Worm (Caenorhabditis elegans) whole organism, L4 larva: Measurements from ENCODE around the gene ptr-6.
A peak's percentile ranks its signal among the peaks of the same experiment; 100 is the strongest.

Experiments used
- F10B5.3 ChIP-seq: sonication (generic microtip); optimal IDR thresholded peaks from 2 replicates; lab custom pipeline; 2016; ENCODE audit warnings: mild to moderate bottlenecking, missing genetic modification characterization, missing compliant biosample characterization
- F44E2.7 ChIP-seq: fragments of 200-800 bp; sonication (Bioruptor generic); IDR thresholded peaks from 2 replicates; pipeline ENCODE4 v2.1.2; 2022; ENCODE audit warnings: missing genetic modification characterization, missing compliant biosample characterization
- R02D3.7 ChIP-seq: fragments of 150-350 bp; sonication (generic microtip); optimal IDR thresholded peaks from 3 replicates; lab custom pipeline; 2014; ENCODE audit warnings: missing biosample characterization, missing genetic modification characterization
- T26A8.4 ChIP-seq: fragments of 200-800 bp; sonication (Bioruptor generic); IDR thresholded peaks from 2 replicates; pipeline ENCODE4 v1.3.6; 2022; ENCODE audit warnings: missing genetic modification characterization, missing compliant biosample characterization
- Y105C5A.15 ChIP-seq: fragments of 200-800 bp; sonication (Bioruptor generic); IDR thresholded peaks from 2 replicates; pipeline ENCODE4 v1.3.6; 2022; ENCODE audit warnings: missing genetic modification characterization, missing compliant biosample characterization
- Y5F2A.4 ChIP-seq: fragments of 200-800 bp; sonication (Bioruptor generic); optimal IDR thresholded peaks from 2 replicates; lab custom pipeline; 2018; ENCODE audit warnings: mild to moderate bottlenecking, missing genetic modification characterization, missing compliant biosample characterization
- Y75B8A.6 ChIP-seq: fragments of 200-800 bp; sonication (Bioruptor generic); IDR thresholded peaks from 2 replicates; pipeline ENCODE4 v1.3.6; 2022; ENCODE audit warnings: missing genetic modification reagents, missing genetic modification characterization, missing compliant biosample characterization
- ZK546.5 ChIP-seq, 2 experiments: sonication (generic microtip); optimal IDR thresholded peaks; 2 replicates each; lab custom pipeline; 2017; ENCODE audit warnings: missing biosample characterization in 2 of 2, missing genetic modification characterization in 2 of 2
- aly-2 ChIP-seq: sonication (generic microtip); optimal IDR thresholded peaks from 2 replicates; lab custom pipeline; 2018; ENCODE audit warnings: missing biosample characterization, missing genetic modification characterization
- ceh-20 ChIP-seq: fragments of 200-800 bp; sonication (Bioruptor generic); IDR thresholded peaks from 2 replicates; pipeline ENCODE4 v1.3.6; 2022; ENCODE audit warnings: missing genetic modification reagents, missing genetic modification characterization, missing compliant biosample characterization
- ceh-32 ChIP-seq: sonication (generic microtip); optimal IDR thresholded peaks from 2 replicates; lab custom pipeline; 2016; ENCODE audit warnings: mild to moderate bottlenecking, missing genetic modification characterization, missing compliant biosample characterization; ENCODE audit not compliant: poor library complexity
- ceh-44 ChIP-seq: fragments of 200-800 bp; sonication (Bioruptor generic); IDR thresholded peaks from 2 replicates; pipeline ENCODE4 v1.3.6; 2022; ENCODE audit warnings: missing genetic modification reagents, missing genetic modification characterization, missing compliant biosample characterization
- ceh-62 ChIP-seq: sonication (generic microtip); optimal IDR thresholded peaks from 2 replicates; lab custom pipeline; 2017; ENCODE audit warnings: missing biosample characterization, missing genetic modification characterization
- ces-1 ChIP-seq: fragments of 150-350 bp; sonication (generic microtip); optimal IDR thresholded peaks from 4 replicates; lab custom pipeline; 2014; ENCODE audit warnings: missing biosample characterization, missing genetic modification reagents, missing genetic modification characterization
- cey-2 ChIP-seq: sonication (generic microtip); optimal IDR thresholded peaks from 3 replicates; lab custom pipeline; 2017; ENCODE audit warnings: missing genetic modification characterization, mild to moderate bottlenecking, missing compliant biosample characterization, antibody characterized with exemption, borderline replicate concordance; ENCODE audit not compliant: insufficient read depth
- ctbp-1 ChIP-seq: fragments of 200-800 bp; sonication (Bioruptor generic); IDR thresholded peaks from 2 replicates; pipeline ENCODE4 v1.3.6; 2022; ENCODE audit warnings: missing genetic modification reagents, missing genetic modification characterization, missing compliant biosample characterization
- daf-12 ChIP-seq: fragments of 150-350 bp; optimal IDR thresholded peaks from 2 replicates; lab custom pipeline; 2014; ENCODE audit warnings: missing biosample characterization, missing genetic modification reagents, missing genetic modification characterization
- daf-16 ChIP-seq, 3 experiments: sonication (generic microtip); optimal IDR thresholded peaks; 2 replicates each; lab custom pipeline; 2016 to 2017; ENCODE audit warnings: missing genetic modification characterization in 3 of 3, missing genetic modification reagents in 3 of 3, mild to moderate bottlenecking in 2 of 3, missing compliant biosample characterization in 2 of 3, missing biosample characterization in 1 of 3, moderate library complexity in 1 of 3
- dmd-6 ChIP-seq: fragments of 200-800 bp; sonication (Bioruptor generic); IDR thresholded peaks from 2 replicates; pipeline ENCODE4 v1.3.6; 2022; ENCODE audit warnings: missing genetic modification reagents, missing genetic modification characterization, missing compliant biosample characterization
- dmd-8 ChIP-seq: fragments of 200-800 bp; sonication (Bioruptor generic); IDR thresholded peaks from 2 replicates; pipeline ENCODE4 v1.3.6; 2022; ENCODE audit warnings: missing genetic modification characterization, missing compliant biosample characterization
- dmd-9 ChIP-seq: fragments of 200-800 bp; sonication (Bioruptor generic); IDR thresholded peaks from 2 replicates; pipeline ENCODE4 v1.3.6; 2022; ENCODE audit warnings: missing genetic modification reagents, missing genetic modification characterization, missing compliant biosample characterization
- duxl-1 ChIP-seq: sonication (generic microtip); optimal IDR thresholded peaks from 2 replicates; lab custom pipeline; 2016; ENCODE audit warnings: mild to moderate bottlenecking, missing genetic modification characterization, moderate library complexity, missing compliant biosample characterization; ENCODE audit not compliant: poor library complexity
- dve-1 ChIP-seq: sonication (generic microtip); optimal IDR thresholded peaks from 2 replicates; lab custom pipeline; 2017; ENCODE audit warnings: antibody characterized with exemption, mild to moderate bottlenecking, missing genetic modification characterization, missing compliant biosample characterization; ENCODE audit not compliant: insufficient read depth
- hif-1 ChIP-seq, 2 experiments: sonication (generic microtip); optimal IDR thresholded peaks; 2 replicates each; lab custom pipeline; 2016 to 2017; ENCODE audit warnings: missing compliant biosample characterization in 2 of 2, missing genetic modification characterization in 2 of 2, missing genetic modification reagents in 2 of 2, missing genotype in 2 of 2, mild to moderate bottlenecking in 1 of 2
- hmg-1.1 ChIP-seq: fragments of 200-800 bp; sonication (Bioruptor generic); IDR thresholded peaks from 2 replicates; pipeline ENCODE4 v1.3.6; 2022; ENCODE audit warnings: missing genetic modification reagents, missing genetic modification characterization, missing compliant biosample characterization
- lim-7 ChIP-seq: fragments of 200-800 bp; sonication (Bioruptor generic); IDR thresholded peaks from 2 replicates; pipeline ENCODE4 v1.3.6; 2022; ENCODE audit warnings: missing genetic modification characterization, missing compliant biosample characterization
- lin-15B ChIP-seq: fragments of 150-350 bp; sonication (generic microtip); optimal IDR thresholded peaks from 3 replicates; lab custom pipeline; 2014; ENCODE audit warnings: missing biosample characterization, missing genetic modification characterization
- lin-38 ChIP-seq: fragments of 200-800 bp; sonication (Bioruptor generic); IDR thresholded peaks from 2 replicates; pipeline ENCODE4 v1.3.6; 2022; ENCODE audit warnings: missing genetic modification reagents, missing genetic modification characterization, missing compliant biosample characterization
- lsy-2 ChIP-seq, 2 experiments: fragments of 150-350 bp in 1 of 2; sonication (generic microtip) in 1 of 2; optimal IDR thresholded peaks; 2 replicates each; lab custom pipeline; 2014 to 2017; ENCODE audit warnings: missing biosample characterization in 2 of 2, missing genetic modification characterization in 2 of 2
- madf-9 ChIP-seq: fragments of 200-800 bp; sonication (Bioruptor generic); conservative IDR thresholded peaks from 2 replicates; pipeline ENCODE4 v1.3.6; 2022; ENCODE audit warnings: missing genetic modification reagents, missing genetic modification characterization, missing compliant biosample characterization
- mdt-29 ChIP-seq: fragments of 200-800 bp; sonication (Bioruptor generic); IDR thresholded peaks from 2 replicates; pipeline ENCODE4 v1.3.6; 2022; ENCODE audit warnings: missing genetic modification reagents, missing genetic modification characterization, missing compliant biosample characterization
- mep-1 ChIP-seq: fragments of 150-350 bp; sonication (generic microtip); optimal IDR thresholded peaks from 3 replicates; lab custom pipeline; 2014; ENCODE audit warnings: missing biosample characterization, missing genetic modification characterization
- nhr-10 ChIP-seq: fragments of 150-350 bp; optimal IDR thresholded peaks from 2 replicates; lab custom pipeline; 2014; ENCODE audit warnings: missing biosample characterization, missing genetic modification characterization
- nhr-25 ChIP-seq: sonication (generic microtip); optimal IDR thresholded peaks from 2 replicates; lab custom pipeline; 2017; ENCODE audit warnings: missing genetic modification characterization, mild to moderate bottlenecking, missing compliant biosample characterization, antibody characterized with exemption, moderate library complexity, borderline replicate concordance; ENCODE audit not compliant: insufficient read depth
- nhr-42 ChIP-seq: fragments of 200-800 bp; sonication (Bioruptor generic); IDR thresholded peaks from 2 replicates; pipeline ENCODE4 v1.3.6; 2022; ENCODE audit warnings: missing genetic modification characterization, missing compliant biosample characterization
- nhr-6 ChIP-seq: fragments of 150-350 bp; optimal IDR thresholded peaks from 2 replicates; lab custom pipeline; 2014; ENCODE audit warnings: missing biosample characterization, missing genetic modification characterization
- nhr-76 ChIP-seq: fragments of 150-350 bp; optimal IDR thresholded peaks from 2 replicates; lab custom pipeline; 2014; ENCODE audit warnings: missing biosample characterization, missing genetic modification characterization
- rbr-2 ChIP-seq: sonication (generic microtip); optimal IDR thresholded peaks from 2 replicates; lab custom pipeline; 2016; ENCODE audit warnings: missing genotype, missing genetic modification characterization, missing compliant biosample characterization
- sdz-12 ChIP-seq: fragments of 200-800 bp; sonication (Bioruptor generic); optimal IDR thresholded peaks from 2 replicates; lab custom pipeline; 2018; ENCODE audit warnings: mild to moderate bottlenecking, missing genetic modification characterization, missing compliant biosample characterization
- set-16 ChIP-seq: fragments of 200-800 bp; sonication (Bioruptor generic); IDR thresholded peaks from 2 replicates; pipeline ENCODE4 v1.3.6; 2022; ENCODE audit warnings: missing genetic modification reagents, missing genetic modification characterization, missing compliant biosample characterization
- snpc-1.2 ChIP-seq: fragments of 200-800 bp; sonication (Bioruptor generic); IDR thresholded peaks from 2 replicates; pipeline ENCODE4 v1.3.6; 2022; ENCODE audit warnings: missing genetic modification reagents, missing genetic modification characterization, missing compliant biosample characterization
- spr-3 ChIP-seq: fragments of 200-800 bp; sonication (Bioruptor generic); optimal IDR thresholded peaks from 2 replicates; lab custom pipeline; 2018; ENCODE audit warnings: mild to moderate bottlenecking, missing genetic modification characterization, missing compliant biosample characterization
- tag-97 ChIP-seq: fragments of 200-800 bp; sonication (Bioruptor generic); IDR thresholded peaks from 2 replicates; pipeline ENCODE4 v1.3.6; 2022; ENCODE audit warnings: missing genetic modification characterization, missing compliant biosample characterization
- unc-62 ChIP-seq, 3 experiments: fragments of 150-350 bp in 1 of 3; sonication (generic microtip); optimal IDR thresholded peaks in 2 of 3; peaks in 1 of 3; 1 replicate in 1 of 3; 2 replicates in 2 of 3; lab custom pipeline; 2014 to 2017; ENCODE audit warnings: missing biosample characterization in 3 of 3, missing genetic modification characterization in 3 of 3, missing genetic modification reagents in 3 of 3, missing genotype in 1 of 3
- zip-11 ChIP-seq: fragments of 200-800 bp; sonication (Bioruptor generic); IDR thresholded peaks from 2 replicates; pipeline ENCODE4 v1.3.6; 2022; ENCODE audit warnings: missing genetic modification characterization, missing compliant biosample characterization
- zip-2 ChIP-seq: fragments of 150-350 bp; optimal IDR thresholded peaks from 2 replicates; lab custom pipeline; 2014; ENCODE audit warnings: missing biosample characterization, missing genetic modification characterization
- ztf-11 ChIP-seq: fragments of 150-350 bp; optimal IDR thresholded peaks from 2 replicates; lab custom pipeline; 2014; ENCODE audit warnings: missing biosample characterization, missing genetic modification characterization
- ztf-7 ChIP-seq: fragments of 150-350 bp; optimal IDR thresholded peaks from 2 replicates; lab custom pipeline; 2014; ENCODE audit warnings: missing biosample characterization, missing genetic modification characterization

The ptr-6 gene

DNA sequence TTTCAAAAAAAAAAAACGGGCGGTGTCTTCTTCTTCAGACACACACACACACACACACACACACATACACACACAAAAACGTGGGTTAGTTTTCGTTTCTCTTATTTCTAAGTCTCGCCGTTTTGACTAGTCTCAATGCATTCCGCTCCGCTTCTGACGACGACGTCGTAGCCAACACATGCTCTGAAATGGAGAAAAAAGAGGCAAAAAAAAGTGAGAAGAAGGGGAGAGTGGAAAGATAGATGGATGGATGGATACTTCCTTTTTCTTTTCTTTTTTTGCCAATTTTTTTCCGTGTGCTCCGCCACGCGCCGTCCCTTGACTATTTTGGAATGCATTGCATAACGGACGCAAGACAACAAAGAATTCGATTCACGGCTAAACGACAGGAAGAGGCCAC, 30.1 kb upstream of the ptr-6 start (continued):
- TF ChIP-seq ceh-62 (tag; lab: Kevin White, UChicago) (no peak), ceh-44 (no peak), zip-11 (GFP tag; lab: Robert Waterston, UW) (no peak), daf-16 (GFP tag; optimal IDR thresholded peaks at IDR 0.05; lab: Kevin White, UChicago) (no peak), daf-16 (tag; optimal IDR thresholded peaks at IDR 0.05; lab: Kevin White, UChicago) (no peak), F10B5.3 (tag; lab: Kevin White, UChicago) (no peak), lin-38 (GFP tag; lab: Robert Waterston, UW) (no peak), ceh-32 (tag; lab: Kevin White, UChicago) (no peak), hif-1 (tag; optimal IDR thresholded peaks at IDR 0.05; lab: Kevin White, UChicago) (peak in 1 of 2 experiments; percentile 39), ceh-20 (GFP tag; lab: Robert Waterston, UW) (0 out of 2 replicates have a peak, but pooled peaks have one; percentile 39), mep-1 (peak; percentile 34), aly-2 (tag; lab: Kevin White, UChicago) (no peak), Y5F2A.4 (GFP tag; lab: Kevin White, UChicago) (no peak), lsy-2 (tag; optimal IDR thresholded peaks at IDR 0.05; lab: Kevin White, UChicago) (peak in 1 of 2 experiments; percentile 54), dmd-8 (GFP tag; lab: Robert Waterston, UW) (no peak), sdz-12 (GFP tag; lab: Kevin White, UChicago) (no peak), cey-2 (tag; lab: Kevin White, UChicago) (no peak), duxl-1 (tag; lab: Kevin White, UChicago) (no peak), nhr-42 (GFP tag; lab: Robert Waterston, UW) (no peak), F44E2.7 (no peak), snpc-1.2 (GFP tag; lab: Robert Waterston, UW) (no peak), nhr-10 (tag; lab: Kevin White, UChicago) (no peak), hmg-1.1 (GFP tag; lab: Robert Waterston, UW) (peak; percentile 49; the same call in 1 of the 2 replicates), R02D3.7 (no peak), ces-1 (GFP tag; lab: Kevin White, UChicago) (no peak), dmd-6 (GFP tag; lab: Robert Waterston, UW) (no peak), ZK546.5 (tag; optimal IDR thresholded peaks at IDR 0.05; lab: Kevin White, UChicago) (no peak), zip-2 (tag; lab: Kevin White, UChicago) (no peak), lim-7 (GFP tag; lab: Robert Waterston, UW) (no peak), nhr-76 (tag; lab: Kevin White, UChicago) (no peak), ctbp-1 (GFP tag; lab: Robert Waterston, UW) (peak; percentile 38; the same call in 1 of the 2 replicates), daf-12 (no peak), T26A8.4 (GFP tag; lab: Robert Waterston, UW) (no peak), lin-15B (tag; lab: Kevin White, UChicago) (no peak), rbr-2 (tag; lab: Kevin White, UChicago) (peak; percentile 51), unc-62 (GFP tag; optimal IDR thresholded peaks at IDR 0.05 in 1 of 2; lab: Kevin White, UChicago) (peak in 1 of 2 experiments; percentile 98), unc-62 (tag; optimal IDR thresholded peaks at IDR 0.05; lab: Kevin White, UChicago) (peak; percentile 14), ztf-7 (tag; lab: Kevin White, UChicago) (no peak), nhr-6 (no peak), Y75B8A.6 (GFP tag; lab: Robert Waterston, UW) (no peak), tag-97 (no peak), mdt-29 (GFP tag; lab: Robert Waterston, UW) (no peak), dmd-9 (GFP tag; lab: Robert Waterston, UW) (no peak), madf-9 (GFP tag; lab: Robert Waterston, UW) (no peak), nhr-25 (tag; lab: Kevin White, UChicago) (no peak), spr-3 (GFP tag; lab: Kevin White, UChicago) (no peak), set-16 (GFP tag; lab: Robert Waterston, UW) (no peak), ztf-11 (tag; lab: Kevin White, UChicago) (no peak), Y105C5A.15 (GFP tag; lab: Robert Waterston, UW) (no peak), dve-1 (tag; lab: Kevin White, UChicago) (no peak)
